Fruit fly (Drosophila melanogaster): ENCODE results near the gene CG43050.

Gene CG43050

dm6 chr2L:13165802-13166347 is 46.8 kb downstream of the CG43050 start, which contains the start of gene DnaJ-H (continued):
- TF ChIP-seq CkIIα-i1 (GFP tag; IDR thresholded peaks at IDR 0.05) (no peak), Fer1 (GFP tag; optimal IDR thresholded peaks at IDR 0.05) (no peak), CG9876 (GFP tag; optimal IDR thresholded peaks at IDR 0.05) (no peak), CG10321 (GFP tag; IDR thresholded peaks at IDR 0.05) (no peak), CG2120 (GFP tag; optimal IDR thresholded peaks at IDR 0.05) (no peak), CG11695 (GFP tag; IDR thresholded peaks at IDR 0.05) (no peak), Lpt (GFP tag; optimal IDR thresholded peaks at IDR 0.05) (no peak), Xbp1 (GFP tag; optimal IDR thresholded peaks at IDR 0.05) (no peak), dm (GFP tag; optimal IDR thresholded peaks at IDR 0.05) (no peak), CG12659 (GFP tag; optimal IDR thresholded peaks at IDR 0.05) (no peak), Ada2b (GFP tag; IDR thresholded peaks at IDR 0.05) (no peak), CG11093 (GFP tag; IDR thresholded peaks at IDR 0.05) (no peak), Hr3 (GFP tag; optimal IDR thresholded peaks at IDR 0.05) (no peak), CG8944 (GFP tag; optimal IDR thresholded peaks at IDR 0.05) (no peak), disco-r (GFP tag; optimal IDR thresholded peaks at IDR 0.05) (no peak), CG17328 (GFP tag; IDR thresholded peaks at IDR 0.05) (no peak), peb (GFP tag; IDR thresholded peaks at IDR 0.05) (no peak), Oaz (GFP tag; IDR thresholded peaks at IDR 0.05) (no peak), CG10654 (GFP tag; optimal IDR thresholded peaks at IDR 0.05) (no peak), usp (GFP tag; optimal IDR thresholded peaks at IDR 0.05) (no peak), CG4617 (GFP tag; optimal IDR thresholded peaks at IDR 0.05; ENCODE audit: borderline replicate concordance) (no peak), Adf1 (GFP tag; IDR thresholded peaks at IDR 0.05) (peak; percentile 22; the same call in 1 of the 2 replicates), Dll (GFP tag; IDR thresholded peaks at IDR 0.05; ENCODE audit: partially characterized antibody) (0 out of 4 replicates have a peak, but pooled peaks have one; percentile 42), Atf3 (GFP tag; optimal IDR thresholded peaks at IDR 0.05) (no peak), Taf1 (GFP tag; IDR thresholded peaks at IDR 0.05) (no peak), Neu2 (GFP tag; optimal IDR thresholded peaks at IDR 0.05; ENCODE audit: borderline replicate concordance) (no peak), CG8089 (GFP tag; optimal IDR thresholded peaks at IDR 0.05) (no peak), ssp (GFP tag; IDR thresholded peaks at IDR 0.05) (no peak), CG3847 (GFP tag; IDR thresholded peaks at IDR 0.05) (no peak), slou (GFP tag; optimal IDR thresholded peaks at IDR 0.05) (no peak), en (GFP tag; optimal IDR thresholded peaks at IDR 0.05) (no peak), CG4360 (GFP tag; IDR thresholded peaks at IDR 0.05) (0 out of 2 replicates have a peak, but pooled peaks have one; percentile 46), ase (GFP tag; IDR thresholded peaks at IDR 0.05) (no peak), Scr (GFP tag; IDR thresholded peaks at IDR 0.05; ENCODE audit: partially characterized antibody) (0 out of 2 replicates have a peak, but pooled peaks have one; percentile 29), sens-2 (GFP tag; IDR thresholded peaks at IDR 0.05) (no peak), sima (GFP tag; optimal IDR thresholded peaks at IDR 0.05) (no peak), hkb (optimal IDR thresholded peaks at IDR 0.05) (no peak), hkb (GFP tag; IDR thresholded peaks at IDR 0.05) (peak; percentile 17; the same call in 1 of the 2 replicates), Opbp (GFP tag; IDR thresholded peaks at IDR 0.05; ENCODE audit: partially characterized antibody) (no peak), fd96Cb (tag; optimal IDR thresholded peaks at IDR 0.05) (no peak), slp2 (GFP tag; optimal IDR thresholded peaks at IDR 0.05) (no peak), Nf-YC (tag; optimal IDR thresholded peaks at IDR 0.05) (no peak), CG10979 (tag; optimal IDR thresholded peaks at IDR 0.05) (no peak), pros (GFP tag; optimal IDR thresholded peaks at IDR 0.05) (no peak), CG8765 (GFP tag; IDR thresholded peaks at IDR 0.05) (no peak), Trl (optimal IDR thresholded peaks at IDR 0.05) (peak; percentile 74 to 93), Trl (GFP tag; optimal IDR thresholded peaks at IDR 0.05) (no peak), amos (GFP tag; IDR thresholded peaks at IDR 0.05; ENCODE audit: partially characterized antibody) (0 out of 2 replicates have a peak, but pooled peaks have one; percentile 9), CG16779 (GFP tag; IDR thresholded peaks at IDR 0.05) (no peak), CG11456 (GFP tag; IDR thresholded peaks at IDR 0.05) (no peak), YL-1 (GFP tag; optimal IDR thresholded peaks at IDR 0.05) (peak; percentile 16), esg (GFP tag; conservative IDR thresholded peaks at IDR 0.05) (no peak), ewg (GFP tag; optimal IDR thresholded peaks at IDR 0.05) (peak; percentile 81)

Data from whole organism, embryonic.